Worm (Caenorhabditis elegans): ENCODE results near the gene ZK1240.5.

DNA sequence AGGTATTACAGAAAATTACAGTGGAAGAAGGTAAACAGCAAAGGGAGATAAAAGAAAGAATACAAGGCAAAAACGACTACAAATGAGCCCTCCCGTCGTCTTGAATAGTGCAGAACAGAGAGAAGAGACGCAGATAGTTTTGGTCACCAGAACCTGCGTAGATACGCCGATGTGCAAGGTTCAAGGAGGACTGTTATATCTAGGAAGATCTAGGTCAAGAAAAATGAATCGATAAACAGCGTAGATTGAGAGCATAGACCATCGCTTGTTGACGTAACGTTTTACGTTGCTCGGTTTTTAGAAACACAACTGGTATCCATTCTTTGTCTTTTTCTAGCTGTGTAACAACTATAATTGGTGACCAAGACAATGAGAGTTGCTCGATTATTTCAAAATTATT lies 16.9 kb downstream of the ZK1240.5 start, which contains the start of gene B0281.5:
- TF ChIP-seq hnd-1 (tag; optimal IDR thresholded peaks at IDR 0.05) = no peak
- no peak for TF ChIP-seq ama-1 (optimal IDR thresholded peaks at IDR 0.05)
- TF ChIP-seq flt-1 (GFP tag; IDR thresholded peaks at IDR 0.05) = no peak
- TF ChIP-seq hmg-4 (GFP tag; optimal IDR thresholded peaks at IDR 0.05) = no peak
- no peak for TF ChIP-seq tbx-37 (GFP tag; conservative IDR thresholded peaks at IDR 0.05)
- TF ChIP-seq ceh-13 (GFP tag; optimal IDR thresholded peaks at IDR 0.05) = no peak
